Fruit fly (Drosophila melanogaster) whole organism, embryonic: ENCODE measurements around the gene CycA.

Experiments used
- Adf1 ChIP-seq: fragments of 200-800 bp; sonication (Bioruptor generic); IDR thresholded peaks from 2 replicates; pipeline ENCODE4 v1.3.6; 2022; ENCODE audit warnings: missing biosample characterization, missing genetic modification characterization
- B-H1 ChIP-seq: fragments of 200-800 bp; sonication (Bioruptor generic); IDR thresholded peaks from 3 replicates; pipeline ENCODE4 v1.3.6; 2022; ENCODE audit warnings: missing biosample characterization, missing genetic modification characterization
- CG1024 ChIP-seq: fragments of 200-800 bp; sonication (Bioruptor generic); IDR thresholded peaks from 2 replicates; pipeline ENCODE4 v1.3.6; 2022; ENCODE audit warnings: missing biosample characterization, missing genetic modification characterization
- CG10543 ChIP-seq: fragments of 200-800 bp; sonication (Bioruptor generic); optimal IDR thresholded peaks from 3 replicates; lab custom pipeline; 2017; ENCODE audit warnings: missing biosample characterization, mild to moderate bottlenecking, missing genetic modification characterization, moderate library complexity
- CG13123 ChIP-seq: fragments of 200-800 bp; sonication (Bioruptor generic); optimal IDR thresholded peaks from 2 replicates; lab custom pipeline; 2016; ENCODE audit warnings: missing biosample characterization, missing genetic modification characterization
- CG13296 ChIP-seq: fragments of 200-800 bp; sonication (Bioruptor generic); optimal IDR thresholded peaks from 3 replicates; lab custom pipeline; 2018; ENCODE audit warnings: missing biosample characterization, mild to moderate bottlenecking, missing genetic modification characterization
- CG13424 ChIP-seq: fragments of 200-800 bp; sonication (Bioruptor generic); optimal IDR thresholded peaks from 2 replicates; lab custom pipeline; 2019; ENCODE audit warnings: missing biosample characterization, mild to moderate bottlenecking, missing genetic modification characterization, moderate library complexity
- CG15011 ChIP-seq: fragments of 200-800 bp; sonication (Bioruptor generic); optimal IDR thresholded peaks from 3 replicates; lab custom pipeline; 2018; ENCODE audit warnings: missing biosample characterization, mild to moderate bottlenecking, missing genetic modification characterization
- CG15514 ChIP-seq: fragments of 200-800 bp; sonication (Bioruptor generic); optimal IDR thresholded peaks from 3 replicates; lab custom pipeline; 2017; ENCODE audit warnings: missing biosample characterization, missing genetic modification characterization, mild to moderate bottlenecking, moderate library complexity, missing genetic modification reagents
- CG1603 ChIP-seq: fragments of 200-800 bp; sonication (Bioruptor generic); optimal IDR thresholded peaks from 2 replicates; lab custom pipeline; 2019; ENCODE audit warnings: missing biosample characterization, mild to moderate bottlenecking, missing genetic modification characterization, moderate library complexity
- CG17328 ChIP-seq: fragments of 200-800 bp; sonication (Bioruptor generic); IDR thresholded peaks from 2 replicates; pipeline ENCODE4 v1.3.6; 2022; ENCODE audit warnings: missing biosample characterization, missing genetic modification characterization
- CG17359 ChIP-seq: fragments of 200-800 bp; sonication (Bioruptor generic); optimal IDR thresholded peaks from 3 replicates; lab custom pipeline; 2018; ENCODE audit warnings: missing biosample characterization, mild to moderate bottlenecking, missing genetic modification characterization, moderate library complexity
- CG2889 ChIP-seq: fragments of 200-800 bp; sonication (Bioruptor generic); IDR thresholded peaks from 3 replicates; pipeline ENCODE4 v1.3.6; 2022; ENCODE audit warnings: missing biosample characterization, missing genetic modification characterization
- CG31224 ChIP-seq: fragments of 200-800 bp; sonication (Bioruptor generic); IDR thresholded peaks from 2 replicates; pipeline ENCODE4 v1.3.6; 2022; ENCODE audit warnings: missing biosample characterization, missing genetic modification characterization
- CG31388 ChIP-seq: fragments of 200-800 bp; sonication (Bioruptor generic); optimal IDR thresholded peaks from 2 replicates; lab custom pipeline; 2016; ENCODE audit warnings: missing biosample characterization, missing genetic modification characterization
- CG32532 ChIP-seq: fragments of 200-800 bp; sonication (Bioruptor generic); IDR thresholded peaks from 2 replicates; pipeline ENCODE4 v1.3.6; 2022; ENCODE audit warnings: missing biosample characterization, missing genetic modification characterization
- CG32767 ChIP-seq: fragments of 200-800 bp; sonication (Bioruptor generic); IDR thresholded peaks from 2 replicates; pipeline ENCODE4 v1.3.6; 2022; ENCODE audit warnings: missing biosample characterization, missing genetic modification characterization
- CG34422 ChIP-seq: fragments of 200-800 bp; sonication (Bioruptor generic); IDR thresholded peaks from 3 replicates; pipeline ENCODE4 v1.3.6; 2022; ENCODE audit warnings: missing biosample characterization, missing genetic modification characterization
- CG3726 ChIP-seq: fragments of 200-800 bp; sonication (Bioruptor generic); IDR thresholded peaks from 3 replicates; pipeline ENCODE4, ENCODE4 v1.3.6; 2022; ENCODE audit warnings: missing biosample characterization, missing genetic modification characterization
- CG3847 ChIP-seq: fragments of 200-800 bp; sonication (Bioruptor generic); IDR thresholded peaks from 2 replicates; pipeline ENCODE4 v1.3.6; 2022; ENCODE audit warnings: missing biosample characterization, missing genetic modification characterization
- CoRest ChIP-seq: fragments of 200-800 bp; sonication (Bioruptor generic); optimal IDR thresholded peaks from 3 replicates; lab custom pipeline; 2018; ENCODE audit warnings: missing biosample characterization, mild to moderate bottlenecking, missing genetic modification characterization, moderate library complexity
- Dbx ChIP-seq: fragments of 200-800 bp; sonication (Bioruptor generic); IDR thresholded peaks from 3 replicates; pipeline ENCODE4 v1.3.6; 2022; ENCODE audit warnings: missing biosample characterization, missing genetic modification characterization
- HHEX ChIP-seq: fragments of 200-800 bp; sonication (Bioruptor generic); optimal IDR thresholded peaks from 3 replicates; lab custom pipeline; 2017; ENCODE audit warnings: missing biosample characterization, mild to moderate bottlenecking, missing genetic modification characterization, missing genetic modification reagents
- Hr3 ChIP-seq: fragments of 200-800 bp; sonication (Bioruptor generic); optimal IDR thresholded peaks from 3 replicates; lab custom pipeline; 2016; ENCODE audit warnings: missing biosample characterization, missing genetic modification characterization
- Hsf ChIP-seq: fragments of 200-800 bp; sonication (Bioruptor generic); optimal IDR thresholded peaks from 3 replicates; lab custom pipeline; 2016; ENCODE audit warnings: missing biosample characterization, missing genetic modification characterization
- MBD-R2 ChIP-seq: fragments of 200-800 bp; sonication (Bioruptor generic); IDR thresholded peaks from 2 replicates; pipeline ENCODE4 v1.3.6; 2022; ENCODE audit warnings: missing biosample characterization, missing genetic modification characterization
- Meics ChIP-seq: fragments of 200-800 bp; sonication (Bioruptor generic); optimal IDR thresholded peaks from 2 replicates; lab custom pipeline; 2017; ENCODE audit warnings: missing biosample characterization, mild to moderate bottlenecking, missing genetic modification characterization
- NC2α ChIP-seq: fragments of 200-800 bp; sonication (Bioruptor generic); optimal IDR thresholded peaks from 2 replicates; lab custom pipeline; 2016; ENCODE audit warnings: missing biosample characterization, missing genetic modification characterization
- NfI ChIP-seq: fragments of 200-800 bp; sonication (Bioruptor generic); optimal IDR thresholded peaks from 3 replicates; lab custom pipeline; 2018; ENCODE audit warnings: missing biosample characterization, mild to moderate bottlenecking, missing genetic modification characterization, moderate library complexity
- Rfx ChIP-seq: fragments of 200-800 bp; sonication (Bioruptor generic); IDR thresholded peaks from 2 replicates; pipeline ENCODE4 v1.3.6; 2022; ENCODE audit warnings: missing biosample characterization, missing genetic modification characterization
- Sox102F ChIP-seq: fragments of 200-800 bp; sonication (Bioruptor generic); optimal IDR thresholded peaks from 2 replicates; lab custom pipeline; 2018; ENCODE audit warnings: missing biosample characterization, mild to moderate bottlenecking, missing genetic modification characterization, moderate library complexity
- YL-1 ChIP-seq: fragments of 200-800 bp; sonication (Bioruptor generic); optimal IDR thresholded peaks from 3 replicates; lab custom pipeline; 2017; ENCODE audit warnings: missing biosample characterization, mild to moderate bottlenecking, missing genetic modification characterization
- amos ChIP-seq: fragments of 200-800 bp; sonication (Bioruptor generic); IDR thresholded peaks from 2 replicates; pipeline ENCODE4 v1.3.6; 2022; ENCODE audit warnings: missing biosample characterization, missing genetic modification characterization; ENCODE audit not compliant: partially characterized antibody
- bcd ChIP-seq: fragments of 200-800 bp; sonication (Bioruptor generic); optimal IDR thresholded peaks from 2 replicates; lab custom pipeline; 2017; ENCODE audit warnings: missing biosample characterization, mild to moderate bottlenecking, missing genetic modification characterization
- bsh ChIP-seq, 2 experiments: fragments of 200-800 bp; sonication (Bioruptor generic); optimal IDR thresholded peaks; 2 replicates each; lab custom pipeline; 2017 to 2018; ENCODE audit warnings: mild to moderate bottlenecking in 2 of 2, missing biosample characterization in 2 of 2, missing genetic modification characterization in 2 of 2, moderate library complexity in 1 of 2
- eve ChIP-seq, 2 experiments: fragments of >200 bp; optimal IDR thresholded peaks; 2 replicates each; lab custom pipeline; 2017; ENCODE audit warnings: missing biosample characterization in 2 of 2, missing genetic modification characterization in 2 of 2
- hkb ChIP-seq, 2 experiments: fragments of 200-800 bp in 1 of 2; fragments of >200 bp in 1 of 2; sonication (Bioruptor generic) in 1 of 2; IDR thresholded peaks in 1 of 2; optimal IDR thresholded peaks in 1 of 2; 2 replicates each; pipeline versions ENCODE4 v1.3.6 to Lab custom; 2017 to 2022; ENCODE audit warnings: missing biosample characterization in 1 of 2, missing genetic modification characterization in 1 of 2
- kah ChIP-seq: fragments of 200-800 bp; sonication (Bioruptor generic); optimal IDR thresholded peaks from 2 replicates; lab custom pipeline; 2018; ENCODE audit warnings: missing biosample characterization, mild to moderate bottlenecking, missing genetic modification characterization
- lab ChIP-seq: fragments of 200-800 bp; sonication (Bioruptor generic); optimal IDR thresholded peaks from 3 replicates; lab custom pipeline; 2017; ENCODE audit warnings: missing biosample characterization, missing genetic modification characterization, mild to moderate bottlenecking, moderate library complexity, missing genetic modification reagents
- pan ChIP-seq, 4 experiments: fragments of >200 bp in 3 of 4; fragments of 200-800 bp in 1 of 4; sonication (Bioruptor generic) in 1 of 4; optimal IDR thresholded peaks in 3 of 4; IDR thresholded peaks in 1 of 4; 2 replicates each; pipeline versions ENCODE4 v1.3.6 to Lab custom; 2017 to 2022; ENCODE audit warnings: missing biosample characterization in 2 of 4, missing genetic modification characterization in 2 of 4, mixed read lengths in 1 of 4
- phol ChIP-seq: fragments of 200-800 bp; sonication (Bioruptor generic); optimal IDR thresholded peaks from 3 replicates; lab custom pipeline; 2018; ENCODE audit warnings: missing biosample characterization, mild to moderate bottlenecking, missing genetic modification characterization, moderate library complexity
- prd ChIP-seq, 3 experiments: fragments of >200 bp in 2 of 3; fragments of 200-800 bp in 1 of 3; sonication (Bioruptor generic) in 1 of 3; optimal IDR thresholded peaks in 2 of 3; IDR thresholded peaks in 1 of 3; 2 replicates in 2 of 3; 3 replicates in 1 of 3; pipeline versions ENCODE4 v1.3.6 to Lab custom; 2017 to 2022; ENCODE audit warnings: missing biosample characterization in 1 of 3, missing genetic modification characterization in 1 of 3
- run ChIP-seq: fragments of 200-800 bp; sonication (Bioruptor generic); optimal IDR thresholded peaks from 3 replicates; lab custom pipeline; 2018; ENCODE audit warnings: missing biosample characterization, mild to moderate bottlenecking, missing genetic modification characterization
- slou ChIP-seq: fragments of 200-800 bp; sonication (Bioruptor generic); optimal IDR thresholded peaks from 3 replicates; lab custom pipeline; 2016; ENCODE audit warnings: missing biosample characterization, missing genetic modification characterization
- sr ChIP-seq: fragments of 200-800 bp; sonication (Bioruptor generic); IDR thresholded peaks from 3 replicates; pipeline ENCODE4 v1.3.6; 2022; ENCODE audit warnings: missing biosample characterization, missing genetic modification characterization
- ssp ChIP-seq: fragments of 200-800 bp; sonication (Bioruptor generic); IDR thresholded peaks from 2 replicates; pipeline ENCODE4 v1.3.6; 2022; ENCODE audit warnings: missing biosample characterization, missing genetic modification characterization
- tgo ChIP-seq: fragments of 200-800 bp; sonication (Bioruptor generic); IDR thresholded peaks from 3 replicates; pipeline ENCODE4 v1.3.6; 2022; ENCODE audit warnings: missing biosample characterization, missing genetic modification characterization
- vvl ChIP-seq: fragments of 200-800 bp; sonication (Bioruptor generic); IDR thresholded peaks from 2 replicates; pipeline ENCODE4 v1.3.6; 2022; ENCODE audit warnings: missing biosample characterization, missing genetic modification characterization

Gene CycA

DNA sequence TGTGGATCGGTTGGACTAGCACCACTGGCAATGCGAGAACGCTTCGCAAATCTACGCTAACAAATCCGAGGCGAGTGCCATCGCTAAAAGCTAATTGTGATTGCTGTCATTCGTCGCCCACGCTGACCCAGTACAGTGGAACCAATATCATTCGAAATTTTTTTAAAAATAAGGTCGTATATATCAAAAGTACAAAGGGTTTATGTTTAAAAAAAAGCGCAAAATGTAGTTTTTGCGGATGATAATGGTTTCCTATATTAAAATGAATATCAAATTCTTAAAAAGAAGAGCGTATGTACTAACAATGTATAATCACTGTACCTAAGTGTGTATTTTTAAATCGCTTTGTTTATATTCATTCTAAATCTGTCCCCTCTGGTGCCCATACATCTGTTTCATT, 48.1 kb downstream of the CycA start:
- TF ChIP-seq CG17359 (no peak), bcd (peak; percentile 48), Dbx (GFP tag; lab: Robert Waterston, UW) (peak; percentile 51; the same call in 1 of the 3 replicates), CG13424 (peak; percentile 69), CG2889 (GFP tag; lab: Robert Waterston, UW) (0 out of 3 replicates have a peak, but pooled peaks have one; percentile 7), NfI (GFP tag; lab: Kevin White, UChicago) (peak; percentile 31), YL-1 (GFP tag; lab: Kevin White, UChicago) (peak; percentile 17), CG31224 (GFP tag; lab: Robert Waterston, UW) (peak; percentile 27; the same call in 1 of the 2 replicates), ssp (GFP tag; lab: Robert Waterston, UW) (0 out of 2 replicates have a peak, but pooled peaks have one; percentile 9), CG15514 (GFP tag; lab: Kevin White, UChicago) (no peak), B-H1 (peak; percentile 31; the same call in 2 of the 3 replicates), CG13123 (GFP tag; lab: Kevin White, UChicago) (no peak), CG31388 (GFP tag; lab: Kevin White, UChicago) (peak; percentile 13), sr (peak; percentile 86), tgo (GFP tag; lab: Robert Waterston, UW) (peak; percentile 67; the same call in 2 of the 3 replicates), prd (optimal IDR thresholded peaks at IDR 0.05; lab: Kevin White, UChicago) (no peak), prd (GFP tag; IDR thresholded peaks at IDR 0.05; lab: Robert Waterston, UW) (peak; percentile 54; the same call in 2 of the 3 replicates), CG34422 (GFP tag; lab: Robert Waterston, UW) (0 out of 3 replicates have a peak, but pooled peaks have one; percentile 31), Rfx (GFP tag; lab: Robert Waterston, UW) (peak; percentile 79), CG3726 (GFP tag; lab: Robert Waterston, UW) (no peak), Hr3 (GFP tag; lab: Kevin White, UChicago) (peak; percentile 29), lab (no peak), Sox102F (GFP tag; lab: Kevin White, UChicago) (peak; percentile 74), HHEX (GFP tag; lab: Kevin White, UChicago) (peak; percentile 28), Meics (GFP tag; lab: Kevin White, UChicago) (peak; percentile 68), run (tag; lab: Kevin White, UChicago) (no peak), CG1603 (tag; lab: Kevin White, UChicago) (no peak), Hsf (GFP tag; lab: Kevin White, UChicago) (peak; percentile 9), pan (optimal IDR thresholded peaks at IDR 0.05; lab: Kevin White, UChicago) (no peak), pan (GFP tag; optimal IDR thresholded peaks at IDR 0.05 in 1 of 2, IDR thresholded peaks at IDR 0.05 in 1 of 2) (peak in 1 of 2 experiments; percentile 64), CG10543 (GFP tag; lab: Kevin White, UChicago) (peak; percentile 67), slou (no peak), amos (GFP tag; lab: Robert Waterston, UW) (no peak), CoRest (tag; lab: Kevin White, UChicago) (peak; percentile 59), NC2α (GFP tag; lab: Kevin White, UChicago) (no peak), eve (GFP tag; optimal IDR thresholded peaks at IDR 0.05; lab: Kevin White, UChicago) (no peak), hkb (optimal IDR thresholded peaks at IDR 0.05; lab: Kevin White, UChicago) (no peak), hkb (GFP tag; IDR thresholded peaks at IDR 0.05; lab: Robert Waterston, UW) (peak; percentile 71), bsh (GFP tag; optimal IDR thresholded peaks at IDR 0.05; lab: Kevin White, UChicago) (peak in 1 of 2 experiments; percentile 34), kah (GFP tag; lab: Kevin White, UChicago) (no peak), CG13296 (GFP tag; lab: Kevin White, UChicago) (peak; percentile 60), CG3847 (GFP tag; lab: Robert Waterston, UW) (peak; percentile 46; the same call in 1 of the 2 replicates), CG15011 (GFP tag; lab: Kevin White, UChicago) (peak; percentile 4), vvl (GFP tag; lab: Robert Waterston, UW) (peak; percentile 66; the same call in 1 of the 2 replicates), CG1024 (GFP tag; lab: Robert Waterston, UW) (no peak), Adf1 (GFP tag; lab: Robert Waterston, UW) (0 out of 2 replicates have a peak, but pooled peaks have one; percentile 24), CG17328 (peak; percentile 37; the same call in 1 of the 2 replicates), CG32532 (GFP tag; lab: Robert Waterston, UW) (peak; percentile 78), CG32767 (GFP tag; lab: Robert Waterston, UW) (peak; percentile 47; the same call in 1 of the 2 replicates), phol (peak; percentile 33), MBD-R2 (GFP tag; lab: Robert Waterston, UW) (peak; percentile 24; the same call in 1 of the 2 replicates)
